Worm (Caenorhabditis elegans) whole organism, early embryonic: ENCODE results near the gene unc-52.

Experiments used
- ama-1 ChIP-seq: fragments of 150-350 bp; optimal IDR thresholded peaks from 2 replicates; lab custom pipeline; 2014
- sea-1 ChIP-seq: fragments of 200-800 bp; sonication (Bioruptor generic); conservative IDR thresholded peaks from 2 replicates; pipeline ENCODE4 v1.3.6; 2022; ENCODE audit warnings: missing genetic modification characterization, missing compliant biosample characterization

ce11 chrII:14673636-14674035 is 10.6 kb downstream of the unc-52 start:
- TF ChIP-seq ama-1 (lab: Kevin White, UChicago): no peak
- TF ChIP-seq sea-1: no peak
